Worm (Caenorhabditis elegans) whole organism, L4 larva: ENCODE results near the gene chk-2.

Source experiments
- F49E8.2 ChIP-seq: sonication (generic microtip); optimal IDR thresholded peaks from 2 replicates; lab custom pipeline; 2016; ENCODE audit warnings: missing compliant biosample characterization, mild to moderate bottlenecking, missing genetic modification characterization, borderline replicate concordance
- R02D3.7 ChIP-seq: fragments of 150-350 bp; sonication (generic microtip); optimal IDR thresholded peaks from 3 replicates; lab custom pipeline; 2014; ENCODE audit warnings: missing biosample characterization, missing genetic modification characterization
- Y105C5A.15 ChIP-seq: fragments of 200-800 bp; sonication (Bioruptor generic); IDR thresholded peaks from 2 replicates; pipeline ENCODE4 v1.3.6; 2022; ENCODE audit warnings: missing genetic modification characterization, missing compliant biosample characterization
- Y5F2A.4 ChIP-seq: fragments of 200-800 bp; sonication (Bioruptor generic); optimal IDR thresholded peaks from 2 replicates; lab custom pipeline; 2018; ENCODE audit warnings: mild to moderate bottlenecking, missing genetic modification characterization, missing compliant biosample characterization
- ZK337.2 ChIP-seq: fragments of 200-800 bp; sonication (Bioruptor generic); IDR thresholded peaks from 2 replicates; pipeline ENCODE4 v1.3.6; 2022; ENCODE audit warnings: missing genetic modification reagents, missing genetic modification characterization, missing compliant biosample characterization
- aha-1 ChIP-seq: fragments of 150-350 bp; peaks from one replicate; lab custom pipeline; 2014; ENCODE audit warnings: missing biosample characterization, missing genetic modification characterization
- aly-2 ChIP-seq: sonication (generic microtip); optimal IDR thresholded peaks from 2 replicates; lab custom pipeline; 2018; ENCODE audit warnings: missing biosample characterization, missing genetic modification characterization
- ceh-28 ChIP-seq: fragments of 150-350 bp; optimal IDR thresholded peaks from 2 replicates; lab custom pipeline; 2014; ENCODE audit warnings: missing biosample characterization, missing genetic modification reagents, missing genetic modification characterization
- ceh-32 ChIP-seq: sonication (generic microtip); optimal IDR thresholded peaks from 2 replicates; lab custom pipeline; 2016; ENCODE audit warnings: mild to moderate bottlenecking, missing genetic modification characterization, missing compliant biosample characterization; ENCODE audit not compliant: poor library complexity
- ceh-44 ChIP-seq: fragments of 200-800 bp; sonication (Bioruptor generic); IDR thresholded peaks from 2 replicates; pipeline ENCODE4 v1.3.6; 2022; ENCODE audit warnings: missing genetic modification reagents, missing genetic modification characterization, missing compliant biosample characterization
- ceh-82 ChIP-seq: sonication (generic microtip); optimal IDR thresholded peaks from 2 replicates; lab custom pipeline; 2017; ENCODE audit warnings: missing biosample characterization, missing genetic modification characterization
- ctbp-1 ChIP-seq: fragments of 200-800 bp; sonication (Bioruptor generic); IDR thresholded peaks from 2 replicates; pipeline ENCODE4 v1.3.6; 2022; ENCODE audit warnings: missing genetic modification reagents, missing genetic modification characterization, missing compliant biosample characterization
- daf-19 ChIP-seq: fragments of 200-800 bp; sonication (Bioruptor generic); conservative IDR thresholded peaks from 2 replicates; pipeline ENCODE4 v1.3.6; 2022; ENCODE audit warnings: missing genetic modification characterization, missing compliant biosample characterization
- dve-1 ChIP-seq: sonication (generic microtip); optimal IDR thresholded peaks from 2 replicates; lab custom pipeline; 2017; ENCODE audit warnings: antibody characterized with exemption, mild to moderate bottlenecking, missing genetic modification characterization, missing compliant biosample characterization; ENCODE audit not compliant: insufficient read depth
- egl-43 ChIP-seq: fragments of 200-800 bp; sonication (Bioruptor generic); IDR thresholded peaks from 2 replicates; pipeline ENCODE4 v1.3.6; 2022; ENCODE audit warnings: missing genetic modification reagents, missing genetic modification characterization, missing compliant biosample characterization
- fkh-10 ChIP-seq: fragments of 150-350 bp; optimal IDR thresholded peaks from 2 replicates; lab custom pipeline; 2014; ENCODE audit warnings: missing biosample characterization, missing genetic modification reagents, missing genetic modification characterization
- fos-1 ChIP-seq: fragments of 150-350 bp; optimal IDR thresholded peaks from 2 replicates; lab custom pipeline; 2014; ENCODE audit warnings: missing biosample characterization, missing genetic modification characterization
- hif-1 ChIP-seq, 2 experiments: sonication (generic microtip); optimal IDR thresholded peaks; 2 replicates each; lab custom pipeline; 2016 to 2017; ENCODE audit warnings: missing compliant biosample characterization in 2 of 2, missing genetic modification characterization in 2 of 2, missing genetic modification reagents in 2 of 2, missing genotype in 2 of 2, mild to moderate bottlenecking in 1 of 2
- hlh-11 ChIP-seq: fragments of 200-800 bp; sonication (Bioruptor generic); optimal IDR thresholded peaks from 2 replicates; lab custom pipeline; 2018; ENCODE audit warnings: mild to moderate bottlenecking, missing genetic modification characterization, missing compliant biosample characterization
- lim-7 ChIP-seq: fragments of 200-800 bp; sonication (Bioruptor generic); IDR thresholded peaks from 2 replicates; pipeline ENCODE4 v1.3.6; 2022; ENCODE audit warnings: missing genetic modification characterization, missing compliant biosample characterization
- lsy-2 ChIP-seq, 2 experiments: fragments of 150-350 bp in 1 of 2; sonication (generic microtip) in 1 of 2; optimal IDR thresholded peaks; 2 replicates each; lab custom pipeline; 2014 to 2017; ENCODE audit warnings: missing biosample characterization in 2 of 2, missing genetic modification characterization in 2 of 2
- madf-9 ChIP-seq: fragments of 200-800 bp; sonication (Bioruptor generic); conservative IDR thresholded peaks from 2 replicates; pipeline ENCODE4 v1.3.6; 2022; ENCODE audit warnings: missing genetic modification reagents, missing genetic modification characterization, missing compliant biosample characterization
- mdl-1 ChIP-seq, 2 experiments: fragments of 150-350 bp in 1 of 2; sonication (generic microtip) in 1 of 2; optimal IDR thresholded peaks; 2 replicates each; lab custom pipeline; 2014 to 2017; ENCODE audit warnings: missing biosample characterization in 2 of 2, missing genetic modification characterization in 2 of 2
- mdt-29 ChIP-seq: fragments of 200-800 bp; sonication (Bioruptor generic); IDR thresholded peaks from 2 replicates; pipeline ENCODE4 v1.3.6; 2022; ENCODE audit warnings: missing genetic modification reagents, missing genetic modification characterization, missing compliant biosample characterization
- mep-1 ChIP-seq: fragments of 150-350 bp; sonication (generic microtip); optimal IDR thresholded peaks from 3 replicates; lab custom pipeline; 2014; ENCODE audit warnings: missing biosample characterization, missing genetic modification characterization
- mes-2 ChIP-seq: sonication (generic microtip); optimal IDR thresholded peaks from 2 replicates; lab custom pipeline; 2016; ENCODE audit warnings: missing genotype, mild to moderate bottlenecking, missing genetic modification characterization, missing compliant biosample characterization; ENCODE audit not compliant: poor library complexity, severe bottlenecking
- mxl-2 ChIP-seq: fragments of 200-800 bp; sonication (Bioruptor generic); conservative IDR thresholded peaks from 2 replicates; pipeline ENCODE4 v1.3.6; 2022; ENCODE audit warnings: missing genetic modification reagents, missing genetic modification characterization, missing compliant biosample characterization
- nhr-28 ChIP-seq: fragments of 150-350 bp; optimal IDR thresholded peaks from 2 replicates; lab custom pipeline; 2014; ENCODE audit warnings: missing biosample characterization, missing genetic modification characterization
- nhr-41 ChIP-seq: fragments of 200-800 bp; sonication (Bioruptor generic); IDR thresholded peaks from 2 replicates; pipeline ENCODE4 v1.3.6; 2022; ENCODE audit warnings: missing genetic modification reagents, missing genetic modification characterization, missing compliant biosample characterization
- nhr-76 ChIP-seq: fragments of 150-350 bp; optimal IDR thresholded peaks from 2 replicates; lab custom pipeline; 2014; ENCODE audit warnings: missing biosample characterization, missing genetic modification characterization
- nhr-77 ChIP-seq: fragments of 150-350 bp; optimal IDR thresholded peaks from 2 replicates; lab custom pipeline; 2014; ENCODE audit warnings: missing biosample characterization, missing genetic modification characterization
- php-3 ChIP-seq: fragments of 200-800 bp; sonication (Bioruptor generic); IDR thresholded peaks from 2 replicates; pipeline ENCODE4 v1.3.6; 2022; ENCODE audit warnings: missing genetic modification reagents, missing genetic modification characterization, missing compliant biosample characterization
- saeg-2 ChIP-seq: fragments of 200-800 bp; sonication (Bioruptor generic); IDR thresholded peaks from 2 replicates; pipeline ENCODE4 v1.3.6; 2022; ENCODE audit warnings: missing genetic modification reagents, missing genetic modification characterization, missing compliant biosample characterization
- snpc-4 ChIP-seq: fragments of 150-350 bp; optimal IDR thresholded peaks from 2 replicates; lab custom pipeline; 2014; ENCODE audit warnings: missing biosample characterization, missing genetic modification characterization
- tra-1 ChIP-seq: fragments of 200-800 bp; sonication (Bioruptor generic); IDR thresholded peaks from 2 replicates; pipeline ENCODE4 v1.3.6; 2022; ENCODE audit warnings: missing genetic modification reagents, missing genetic modification characterization, missing compliant biosample characterization
- unc-62 ChIP-seq, 3 experiments: fragments of 150-350 bp in 1 of 3; sonication (generic microtip); optimal IDR thresholded peaks in 2 of 3; peaks in 1 of 3; 1 replicate in 1 of 3; 2 replicates in 2 of 3; lab custom pipeline; 2014 to 2017; ENCODE audit warnings: missing biosample characterization in 3 of 3, missing genetic modification characterization in 3 of 3, missing genetic modification reagents in 3 of 3, missing genotype in 1 of 3
- zfp-3 ChIP-seq: fragments of 200-800 bp; sonication (Bioruptor generic); conservative IDR thresholded peaks from 2 replicates; pipeline ENCODE4 v1.3.6; 2022; ENCODE audit warnings: missing genetic modification reagents, missing genetic modification characterization, missing compliant biosample characterization
- ztf-7 ChIP-seq: fragments of 150-350 bp; optimal IDR thresholded peaks from 2 replicates; lab custom pipeline; 2014; ENCODE audit warnings: missing biosample characterization, missing genetic modification characterization

The chk-2 gene

DNA sequence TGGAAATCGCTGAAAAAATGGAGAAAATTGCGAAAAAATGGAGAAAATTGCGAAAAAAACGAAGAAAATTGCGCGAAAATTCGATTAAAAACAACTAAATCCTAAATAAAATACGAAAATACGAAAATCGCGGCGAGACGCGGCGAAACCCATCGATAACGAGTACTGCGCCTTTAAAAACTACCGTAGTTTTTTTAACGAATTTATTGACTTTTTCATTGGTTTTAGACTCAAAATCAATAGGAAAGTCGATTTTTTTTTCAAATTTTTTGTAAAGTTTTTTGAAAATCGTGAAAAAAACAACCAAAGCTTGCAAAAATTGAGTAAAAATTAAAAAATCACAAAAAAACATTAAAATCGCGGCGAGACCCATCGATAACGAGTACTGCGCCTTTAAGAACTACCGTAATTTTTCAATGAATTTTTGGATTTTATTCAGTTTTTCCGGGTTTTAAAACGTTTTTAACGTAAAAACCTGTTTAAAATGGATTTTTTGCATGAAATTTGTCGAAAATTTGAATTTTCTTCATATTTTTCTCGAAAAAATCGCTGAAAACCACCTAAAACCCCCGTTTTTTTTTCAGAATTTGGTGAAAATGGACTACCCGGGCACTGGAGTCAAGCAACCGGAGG is at the start of gene chk-2, which contains the start of gene Y60A3A.19:
Gene chk-2 (minus strand): TSS at position 51 of the 633 bp plus-strand sequence.
Gene Y60A3A.19 (plus strand): TSS at position 583 of the 633 bp plus-strand sequence.
- TF ChIP-seq snpc-4 (tag; lab: Kevin White, UChicago) = no peak
- TF ChIP-seq F49E8.2 (tag; lab: Kevin White, UChicago) = peak; percentile 41
- TF ChIP-seq, all 104 proteins: peak for 1

DNA sequence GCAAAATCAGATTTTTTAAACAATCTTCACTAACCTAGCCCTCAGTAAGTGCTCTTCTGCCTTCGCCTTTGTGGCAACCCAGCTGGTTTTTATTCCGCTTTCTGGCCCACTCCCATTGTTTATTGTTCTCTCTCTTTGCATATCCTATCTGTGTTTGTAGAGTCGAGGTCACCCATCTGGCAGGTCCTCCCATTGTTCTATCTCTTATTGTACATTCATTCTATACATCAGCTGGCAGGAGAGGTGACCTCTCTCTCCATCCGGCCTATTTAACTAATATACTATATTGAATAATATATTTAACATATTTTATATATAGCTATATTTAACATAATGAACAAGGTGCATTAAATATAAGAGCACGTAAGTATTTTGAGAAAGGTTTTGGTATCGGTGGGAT is 46.1 kb upstream of the chk-2 start:
- TF ChIP-seq R02D3.7 (tag; lab: Kevin White, UChicago) (no peak), madf-9 (no peak), ctbp-1 (no peak), ceh-28 (no peak), tra-1 (no peak), mes-2 (tag; lab: Kevin White, UChicago) (no peak), hlh-11 (no peak), aly-2 (tag; lab: Kevin White, UChicago) (no peak), ztf-7 (no peak), dve-1 (no peak), fkh-10 (GFP tag; lab: Kevin White, UChicago) (no peak), zfp-3 (GFP tag; lab: Robert Waterston, UW) (no peak), mdt-29 (no peak), fos-1 (tag; lab: Kevin White, UChicago) (no peak), lsy-2 (tag; optimal IDR thresholded peaks at IDR 0.05; lab: Kevin White, UChicago) (no peak), lim-7 (GFP tag; lab: Robert Waterston, UW) (no peak), F49E8.2 (tag; lab: Kevin White, UChicago) (no peak), hif-1 (tag; optimal IDR thresholded peaks at IDR 0.05; lab: Kevin White, UChicago) (no peak)

DNA sequence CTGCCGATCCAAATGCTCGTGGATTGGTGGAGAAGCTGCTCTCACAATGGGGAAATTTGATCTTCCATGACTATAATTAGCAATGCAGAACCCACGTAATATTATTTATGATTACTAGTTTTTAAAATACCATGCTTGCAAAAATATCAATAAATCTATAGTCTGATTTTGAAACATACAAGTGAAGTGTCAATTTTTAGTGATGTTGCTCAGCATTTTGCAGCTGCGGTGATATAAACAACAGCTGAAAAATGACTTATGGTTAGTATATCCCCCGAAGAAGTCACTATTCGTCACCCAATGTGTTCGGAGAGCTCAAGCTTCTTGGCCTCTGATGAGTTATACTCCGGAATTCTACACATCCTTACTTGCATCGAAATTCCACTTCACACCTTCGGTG is 42.9 kb upstream of the chk-2 start, which contains the start of gene srh-172:
Gene srh-172 (plus strand): TSS at position 301 of the 400 bp plus-strand sequence.
- TF ChIP-seq ceh-32 (tag; lab: Kevin White, UChicago) = no peak
- no peak for TF ChIP-seq php-3 (GFP tag; lab: Robert Waterston, UW)
- no peak for TF ChIP-seq Y5F2A.4 (GFP tag; lab: Kevin White, UChicago)
- no peak for TF ChIP-seq mxl-2 (GFP tag; lab: Robert Waterston, UW)
- no peak for TF ChIP-seq fos-1 (tag; lab: Kevin White, UChicago)

DNA sequence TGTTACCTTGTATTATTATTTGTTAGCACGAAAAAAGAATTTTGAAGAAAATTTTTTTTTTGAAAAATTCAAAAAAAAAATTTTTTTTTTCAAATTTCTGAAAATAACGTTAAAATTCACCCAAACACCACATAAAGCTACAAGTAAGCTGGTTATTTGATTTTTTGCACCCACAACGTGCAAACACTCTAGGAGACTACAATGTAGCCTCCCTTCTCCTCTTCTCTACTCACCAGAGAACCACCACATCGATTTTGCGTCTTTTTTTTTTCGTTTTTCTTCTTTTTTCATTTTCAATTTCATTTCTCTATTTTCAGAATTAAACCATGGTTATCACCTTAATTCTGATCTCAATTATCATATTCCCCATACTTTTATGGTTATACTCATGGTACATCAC is 39.3 kb upstream of the chk-2 start, which contains the start of gene abhd-3.1:
Gene abhd-3.1 (plus strand): TSS at position 318 of the 400 bp plus-strand sequence.
- TF ChIP-seq aha-1 (tag; lab: Kevin White, UChicago) (peak; percentile 91), fos-1 (tag; lab: Kevin White, UChicago) (no peak), ceh-82 (tag; lab: Kevin White, UChicago) (no peak), F49E8.2 (tag; lab: Kevin White, UChicago) (no peak), madf-9 (no peak), nhr-28 (tag; lab: Kevin White, UChicago) (peak; percentile 22), nhr-41 (GFP tag; lab: Robert Waterston, UW) (no peak), Y105C5A.15 (GFP tag; lab: Robert Waterston, UW) (no peak), tra-1 (no peak), nhr-77 (no peak), egl-43 (no peak), aly-2 (tag; lab: Kevin White, UChicago) (no peak), mep-1 (tag; lab: Kevin White, UChicago) (peak; percentile 3), daf-19 (GFP tag; lab: Robert Waterston, UW) (no peak), ZK337.2 (GFP tag; lab: Robert Waterston, UW) (no peak), ceh-44 (GFP tag; lab: Robert Waterston, UW) (no peak), ceh-28 (no peak), mdl-1 (tag; optimal IDR thresholded peaks at IDR 0.05; lab: Kevin White, UChicago) (no peak), unc-62 (GFP tag; optimal IDR thresholded peaks at IDR 0.05 in 1 of 2; lab: Kevin White, UChicago) (peak in 1 of 2 experiments; percentile 32), unc-62 (tag; optimal IDR thresholded peaks at IDR 0.05; lab: Kevin White, UChicago) (no peak), nhr-76 (tag; lab: Kevin White, UChicago) (no peak), hif-1 (tag; optimal IDR thresholded peaks at IDR 0.05; lab: Kevin White, UChicago) (no peak), saeg-2 (GFP tag; lab: Robert Waterston, UW) (no peak), zfp-3 (GFP tag; lab: Robert Waterston, UW) (no peak)
